Fruit fly (Drosophila melanogaster) whole organism, prepupa: ENCODE results near the gene CG18265.

Experiments used
- Blimp-1 ChIP-seq: fragments of 200-800 bp; sonication (Bioruptor generic); optimal IDR thresholded peaks from 3 replicates; lab custom pipeline; 2017; ENCODE audit warnings: missing biosample characterization, missing genetic modification characterization, mild to moderate bottlenecking, moderate library complexity, missing genetic modification reagents
- CG10631 ChIP-seq: fragments of 200-800 bp; sonication (Bioruptor generic); optimal IDR thresholded peaks from 2 replicates; lab custom pipeline; 2016; ENCODE audit warnings: missing biosample characterization, missing genetic modification characterization
- CG10669 ChIP-seq: fragments of 200-800 bp; sonication (Bioruptor generic); optimal IDR thresholded peaks from 3 replicates; lab custom pipeline; 2018; ENCODE audit warnings: missing biosample characterization, mild to moderate bottlenecking, missing genetic modification characterization, moderate library complexity
- CG11294 ChIP-seq: fragments of 200-800 bp; sonication (Bioruptor generic); IDR thresholded peaks from 2 replicates; pipeline ENCODE4 v1.3.6; 2022; ENCODE audit warnings: missing biosample characterization, missing genetic modification characterization
- CG11762 ChIP-seq: fragments of 200-800 bp; sonication (Bioruptor generic); optimal IDR thresholded peaks from 3 replicates; lab custom pipeline; 2016; ENCODE audit warnings: missing biosample characterization, missing genetic modification characterization; ENCODE audit not compliant: insufficient read depth
- CG15336 ChIP-seq: fragments of 200-800 bp; sonication (Bioruptor generic); IDR thresholded peaks from 2 replicates; pipeline ENCODE4 v1.3.6; 2022; ENCODE audit warnings: missing biosample characterization, missing genetic modification characterization
- CG16779 ChIP-seq: fragments of 200-800 bp; sonication (Bioruptor generic); optimal IDR thresholded peaks from 3 replicates; lab custom pipeline; 2017; ENCODE audit warnings: missing biosample characterization, mild to moderate bottlenecking, missing genetic modification characterization
- CG3032 ChIP-seq: fragments of 200-800 bp; optimal IDR thresholded peaks from 2 replicates; lab custom pipeline; 2019; ENCODE audit warnings: missing biosample characterization, mild to moderate bottlenecking, missing genetic modification characterization, moderate library complexity
- CG31627 ChIP-seq: fragments of 200-800 bp; sonication (Bioruptor generic); optimal IDR thresholded peaks from 3 replicates; lab custom pipeline; 2016; ENCODE audit warnings: missing biosample characterization, missing genetic modification characterization
- CG32006 ChIP-seq: fragments of 200-800 bp; sonication (Bioruptor generic); optimal IDR thresholded peaks from 3 replicates; lab custom pipeline; 2017; ENCODE audit warnings: missing biosample characterization, mild to moderate bottlenecking, missing genetic modification characterization
- CG3919 ChIP-seq: fragments of 200-800 bp; sonication (Bioruptor generic); optimal IDR thresholded peaks from 3 replicates; lab custom pipeline; 2016; ENCODE audit warnings: missing biosample characterization, missing genetic modification characterization
- CG4318 ChIP-seq: fragments of 200-800 bp; sonication (Bioruptor generic); optimal IDR thresholded peaks from 3 replicates; lab custom pipeline; 2017; ENCODE audit warnings: missing biosample characterization, mild to moderate bottlenecking, missing genetic modification characterization
- CG6163 ChIP-seq: fragments of 200-800 bp; sonication (Bioruptor generic); IDR thresholded peaks from 3 replicates; pipeline ENCODE4 v1.3.6; 2022; ENCODE audit warnings: missing biosample characterization, missing genetic modification characterization
- CG6276 ChIP-seq: fragments of 200-800 bp; sonication (Bioruptor generic); optimal IDR thresholded peaks from 2 replicates; lab custom pipeline; 2017; ENCODE audit warnings: missing biosample characterization, mild to moderate bottlenecking, missing genetic modification characterization
- CG6792 ChIP-seq: fragments of 200-800 bp; sonication (Bioruptor generic); optimal IDR thresholded peaks from 3 replicates; lab custom pipeline; 2016; ENCODE audit warnings: missing biosample characterization, missing genetic modification characterization
- CG7368 ChIP-seq: fragments of 200-800 bp; sonication (Bioruptor generic); optimal IDR thresholded peaks from 3 replicates; lab custom pipeline; 2016; ENCODE audit warnings: missing biosample characterization, missing genetic modification characterization
- CG8119 ChIP-seq: fragments of 200-800 bp; sonication (Bioruptor generic); IDR thresholded peaks from 3 replicates; pipeline ENCODE4 v1.3.6; 2022; ENCODE audit warnings: missing biosample characterization, missing genetic modification characterization
- CG8319 ChIP-seq: fragments of 200-800 bp; sonication (Bioruptor generic); optimal IDR thresholded peaks from 3 replicates; lab custom pipeline; 2016; ENCODE audit warnings: missing biosample characterization, missing genetic modification characterization
- CG8632 ChIP-seq: fragments of 200-800 bp; sonication (Bioruptor generic); optimal IDR thresholded peaks from 3 replicates; lab custom pipeline; 2016; ENCODE audit warnings: missing biosample characterization, missing genetic modification characterization
- CG9139 ChIP-seq: fragments of 200-800 bp; sonication (Bioruptor generic); optimal IDR thresholded peaks from 3 replicates; lab custom pipeline; 2017; ENCODE audit warnings: missing biosample characterization, mild to moderate bottlenecking, missing genetic modification characterization
- Eip75B ChIP-seq: fragments of 200-800 bp; sonication (Bioruptor generic); optimal IDR thresholded peaks from 3 replicates; lab custom pipeline; 2016; ENCODE audit warnings: missing biosample characterization, missing genetic modification characterization
- Eip78C ChIP-seq: fragments of 200-800 bp; sonication (Bioruptor generic); peaks from one replicate; lab custom pipeline; 2016; ENCODE audit warnings: missing biosample characterization, missing genetic modification characterization
- Ets21C ChIP-seq: fragments of 200-800 bp; sonication (Bioruptor generic); optimal IDR thresholded peaks from 3 replicates; lab custom pipeline; 2016; ENCODE audit warnings: missing biosample characterization, missing genetic modification characterization
- Ets96B ChIP-seq: fragments of 200-800 bp; optimal IDR thresholded peaks from 2 replicates; lab custom pipeline; 2019; ENCODE audit warnings: missing biosample characterization, mild to moderate bottlenecking, missing genetic modification characterization, moderate library complexity
- Gug ChIP-seq: fragments of 200-800 bp; sonication (Bioruptor generic); IDR thresholded peaks from 2 replicates; pipeline ENCODE4 v1.3.6; 2022; ENCODE audit warnings: missing biosample characterization, missing genetic modification characterization
- Hr38 ChIP-seq: sonication (Bioruptor generic); optimal IDR thresholded peaks from 2 replicates; lab custom pipeline; 2016; ENCODE audit warnings: missing biosample characterization, missing genetic modification characterization
- Hr4 ChIP-seq: fragments of 200-800 bp; sonication (Bioruptor generic); optimal IDR thresholded peaks from 3 replicates; lab custom pipeline; 2016; ENCODE audit warnings: missing biosample characterization, missing genetic modification characterization
- Lpt ChIP-seq: fragments of 200-800 bp; sonication (Bioruptor generic); optimal IDR thresholded peaks from 3 replicates; lab custom pipeline; 2016; ENCODE audit warnings: missing biosample characterization, missing genetic modification characterization
- OdsH ChIP-seq: fragments of 200-800 bp; sonication (Bioruptor generic); optimal IDR thresholded peaks from 3 replicates; lab custom pipeline; 2016; ENCODE audit warnings: missing biosample characterization, missing genetic modification characterization
- Smox ChIP-seq: fragments of 200-800 bp; sonication (Bioruptor generic); optimal IDR thresholded peaks from 3 replicates; lab custom pipeline; 2016; ENCODE audit warnings: missing biosample characterization, missing genetic modification characterization
- Sox102F ChIP-seq: fragments of 200-800 bp; sonication (Bioruptor generic); optimal IDR thresholded peaks from 2 replicates; lab custom pipeline; 2016; ENCODE audit warnings: missing biosample characterization, mild to moderate bottlenecking, missing genetic modification characterization
- Sox14 ChIP-seq: fragments of 200-800 bp; sonication (Bioruptor generic); optimal IDR thresholded peaks from 3 replicates; lab custom pipeline; 2016; ENCODE audit warnings: missing biosample characterization, missing genetic modification characterization
- acj6 ChIP-seq: fragments of 200-800 bp; sonication (Bioruptor generic); optimal IDR thresholded peaks from 3 replicates; lab custom pipeline; 2016; ENCODE audit warnings: missing biosample characterization, missing genetic modification characterization
- dsx ChIP-seq: fragments of 200-800 bp; optimal IDR thresholded peaks from 3 replicates; lab custom pipeline; 2019; ENCODE audit warnings: missing biosample characterization, mild to moderate bottlenecking, missing genetic modification characterization, moderate library complexity; ENCODE audit not compliant: poor library complexity, severe bottlenecking
- eg ChIP-seq: fragments of 200-800 bp; sonication (Bioruptor generic); IDR thresholded peaks from 3 replicates; pipeline ENCODE4 v1.3.6; 2022; ENCODE audit warnings: missing biosample characterization, missing genetic modification characterization
- esn ChIP-seq: fragments of 200-800 bp; sonication (Bioruptor generic); optimal IDR thresholded peaks from 2 replicates; lab custom pipeline; 2016; ENCODE audit warnings: missing biosample characterization, mild to moderate bottlenecking, missing genetic modification characterization, moderate library complexity
- fd59A ChIP-seq: fragments of 200-800 bp; sonication (Bioruptor generic); optimal IDR thresholded peaks from 2 replicates; lab custom pipeline; 2017; ENCODE audit warnings: missing biosample characterization, mild to moderate bottlenecking, missing genetic modification characterization, missing genetic modification reagents
- fd85E ChIP-seq: fragments of 200-800 bp; sonication (Bioruptor generic); optimal IDR thresholded peaks from 3 replicates; lab custom pipeline; 2016; ENCODE audit warnings: missing biosample characterization, missing genetic modification characterization
- lz ChIP-seq: fragments of 200-800 bp; sonication (Bioruptor generic); optimal IDR thresholded peaks from 3 replicates; lab custom pipeline; 2016; ENCODE audit warnings: missing biosample characterization, missing genetic modification characterization
- net ChIP-seq: fragments of 200-800 bp; sonication (Bioruptor generic); optimal IDR thresholded peaks from 3 replicates; lab custom pipeline; 2016; ENCODE audit warnings: missing biosample characterization, missing genetic modification characterization
- pdm3 ChIP-seq: fragments of 200-800 bp; sonication (Bioruptor generic); optimal IDR thresholded peaks from 3 replicates; lab custom pipeline; 2016; ENCODE audit warnings: missing biosample characterization, missing genetic modification characterization
- salr ChIP-seq, 2 experiments: fragments of 200-800 bp; sonication (Bioruptor generic); optimal IDR thresholded peaks; 3 replicates each; lab custom pipeline; 2016 to 2018; ENCODE audit warnings: missing biosample characterization in 2 of 2, missing genetic modification characterization in 2 of 2, mild to moderate bottlenecking in 1 of 2
- spab ChIP-seq: fragments of 200-800 bp; sonication (Bioruptor generic); optimal IDR thresholded peaks from 2 replicates; lab custom pipeline; 2017; ENCODE audit warnings: missing biosample characterization, mild to moderate bottlenecking, missing genetic modification characterization, missing genetic modification reagents
- ss ChIP-seq, 2 experiments: fragments of 200-800 bp; sonication (Bioruptor generic); optimal IDR thresholded peaks; 2 replicates in 1 of 2; 3 replicates in 1 of 2; lab custom pipeline; 2017 to 2018; ENCODE audit warnings: mild to moderate bottlenecking in 2 of 2, missing biosample characterization in 2 of 2, missing genetic modification characterization in 2 of 2, moderate library complexity in 1 of 2
- topi ChIP-seq: fragments of 200-800 bp; sonication (Bioruptor generic); optimal IDR thresholded peaks from 3 replicates; lab custom pipeline; 2016; ENCODE audit warnings: missing biosample characterization, missing genetic modification characterization
- vri ChIP-seq: fragments of 200-800 bp; sonication (Bioruptor generic); optimal IDR thresholded peaks from 3 replicates; lab custom pipeline; 2016; ENCODE audit warnings: missing biosample characterization, mild to moderate bottlenecking, missing genetic modification characterization

Gene CG18265

dm6 chr3L:17500315-17500985 lies 61.2 kb downstream of the CG18265 start (continued):
- TF ChIP-seq ss (GFP tag; optimal IDR thresholded peaks at IDR 0.05; lab: Kevin White, UChicago) = peak; percentile 67 to 84
- no peak for TF ChIP-seq topi (GFP tag; lab: Kevin White, UChicago)
- TF ChIP-seq Eip78C = peak; percentile 77
- TF ChIP-seq Eip75B (GFP tag; lab: Kevin White, UChicago) = peak; percentile 18
- peak; percentile 16 for TF ChIP-seq CG3032 (tag; lab: Kevin White, UChicago)
- TF ChIP-seq pdm3 (GFP tag; lab: Kevin White, UChicago) = peak; percentile 2
- TF ChIP-seq CG4318 (GFP tag; lab: Kevin White, UChicago) = no peak
- no peak for TF ChIP-seq Hr4 (GFP tag; lab: Kevin White, UChicago)
- no peak for TF ChIP-seq CG11762 (GFP tag; lab: Kevin White, UChicago)
- no peak for TF ChIP-seq CG11294 (GFP tag; lab: Robert Waterston, UW)
- peak; percentile 60 for TF ChIP-seq Sox14 (GFP tag; lab: Kevin White, UChicago)
- TF ChIP-seq CG9139 (GFP tag; lab: Kevin White, UChicago) = no peak
- no peak for TF ChIP-seq CG10669
- no peak for TF ChIP-seq Gug (GFP tag; lab: Robert Waterston, UW)
- TF ChIP-seq Smox (GFP tag; lab: Kevin White, UChicago) = no peak
- TF ChIP-seq, all 60 proteins: peak for 20

dm6 chr3L:17502235-17502634 lies 63.0 kb downstream of the CG18265 start:
- peak in 1 of 2 experiments; percentile 13 for TF ChIP-seq salr (GFP tag; optimal IDR thresholded peaks at IDR 0.05; lab: Kevin White, UChicago)
- peak; percentile 55 for TF ChIP-seq Blimp-1 (GFP tag; lab: Kevin White, UChicago)
- peak; percentile 71 for TF ChIP-seq CG15336 (GFP tag; lab: Robert Waterston, UW)
- TF ChIP-seq CG9139 (GFP tag; lab: Kevin White, UChicago) = no peak
- no peak for TF ChIP-seq Gug (GFP tag; lab: Robert Waterston, UW)
- no peak for TF ChIP-seq fd85E (GFP tag; lab: Kevin White, UChicago)
- peak; percentile 85 for TF ChIP-seq topi (GFP tag; lab: Kevin White, UChicago)
- no peak for TF ChIP-seq CG3032 (tag; lab: Kevin White, UChicago)
- peak; percentile 66 for TF ChIP-seq CG3919 (GFP tag; lab: Kevin White, UChicago)
- peak; percentile 76 for TF ChIP-seq vri (GFP tag; lab: Kevin White, UChicago)
- TF ChIP-seq pdm3 (GFP tag; lab: Kevin White, UChicago) = peak; percentile 68
- peak; percentile 91 for TF ChIP-seq Sox102F (GFP tag; lab: Kevin White, UChicago)
- TF ChIP-seq CG8319 (GFP tag; lab: Kevin White, UChicago) = peak; percentile 54
- TF ChIP-seq CG11762 (GFP tag; lab: Kevin White, UChicago) = peak; percentile 24
- TF ChIP-seq Hr4 (GFP tag; lab: Kevin White, UChicago) = peak; percentile 28
- no peak for TF ChIP-seq Hr38
- peak; percentile 46 for TF ChIP-seq OdsH (GFP tag; lab: Kevin White, UChicago)
- TF ChIP-seq Eip75B (GFP tag; lab: Kevin White, UChicago) = peak; percentile 80
- TF ChIP-seq CG31627 (GFP tag; lab: Kevin White, UChicago) = peak; percentile 89
- TF ChIP-seq dsx (GFP tag; lab: Kevin White, UChicago) = no peak
- TF ChIP-seq CG8119 (GFP tag; lab: Robert Waterston, UW) = 0 out of 3 replicates have a peak, but pooled peaks have one; percentile 31
- no peak for TF ChIP-seq CG4318 (GFP tag; lab: Kevin White, UChicago)
- peak; percentile 65 for TF ChIP-seq CG6792 (GFP tag; lab: Kevin White, UChicago)
- peak; percentile 29 for TF ChIP-seq CG7368
- no peak for TF ChIP-seq CG16779 (tag; lab: Kevin White, UChicago)
- no peak for TF ChIP-seq Ets96B
- peak; percentile 56 for TF ChIP-seq net
- peak; percentile 88 for TF ChIP-seq lz (GFP tag; lab: Kevin White, UChicago)
- TF ChIP-seq acj6 (GFP tag; lab: Kevin White, UChicago) = peak; percentile 75
- no peak for TF ChIP-seq CG11294 (GFP tag; lab: Robert Waterston, UW)
- no peak for TF ChIP-seq fd59A
- TF ChIP-seq CG8632 (GFP tag; lab: Kevin White, UChicago) = peak; percentile 65
- TF ChIP-seq esn = peak; percentile 90
- TF ChIP-seq CG6163 (GFP tag; lab: Robert Waterston, UW) = peak; percentile 76
- peak; percentile 90 for TF ChIP-seq Eip78C
- TF ChIP-seq Ets21C (GFP tag; lab: Kevin White, UChicago) = peak; percentile 80
- TF ChIP-seq CG32006 (GFP tag; lab: Kevin White, UChicago) = peak; percentile 38
- no peak for TF ChIP-seq ss (GFP tag; optimal IDR thresholded peaks at IDR 0.05; lab: Kevin White, UChicago)
- peak; percentile 58 for TF ChIP-seq CG10631 (GFP tag; lab: Kevin White, UChicago)
- TF ChIP-seq Lpt (GFP tag; lab: Kevin White, UChicago) = peak; percentile 23
- no peak for TF ChIP-seq spab (GFP tag; lab: Kevin White, UChicago)
- peak; percentile 65 for TF ChIP-seq eg (GFP tag; lab: Robert Waterston, UW)
- TF ChIP-seq CG6276 (GFP tag; lab: Kevin White, UChicago) = no peak
